Worm (Caenorhabditis elegans) whole organism, L4/young adult: ENCODE results near the gene rpap-2.

Experiments used
- dao-5 ChIP-seq: sonication (generic microtip); optimal IDR thresholded peaks from 2 replicates; lab custom pipeline; 2016; ENCODE audit warnings: missing genotype, missing genetic modification characterization, moderate library complexity, missing compliant biosample characterization
- him-1 ChIP-seq: sonication (generic microtip); optimal IDR thresholded peaks from 2 replicates; lab custom pipeline; 2016; ENCODE audit warnings: missing genotype, missing genetic modification reagents, missing genetic modification characterization, missing compliant biosample characterization

ce11 chrIII:8996686-8997085 is 28.9 kb downstream of the rpap-2 start, which contains the start of gene skat-1:
- TF ChIP-seq him-1 (tag; lab: Kevin White, UChicago): no peak
- TF ChIP-seq dao-5 (tag; lab: Kevin White, UChicago): no peak
